In the genomic region with DNA sequence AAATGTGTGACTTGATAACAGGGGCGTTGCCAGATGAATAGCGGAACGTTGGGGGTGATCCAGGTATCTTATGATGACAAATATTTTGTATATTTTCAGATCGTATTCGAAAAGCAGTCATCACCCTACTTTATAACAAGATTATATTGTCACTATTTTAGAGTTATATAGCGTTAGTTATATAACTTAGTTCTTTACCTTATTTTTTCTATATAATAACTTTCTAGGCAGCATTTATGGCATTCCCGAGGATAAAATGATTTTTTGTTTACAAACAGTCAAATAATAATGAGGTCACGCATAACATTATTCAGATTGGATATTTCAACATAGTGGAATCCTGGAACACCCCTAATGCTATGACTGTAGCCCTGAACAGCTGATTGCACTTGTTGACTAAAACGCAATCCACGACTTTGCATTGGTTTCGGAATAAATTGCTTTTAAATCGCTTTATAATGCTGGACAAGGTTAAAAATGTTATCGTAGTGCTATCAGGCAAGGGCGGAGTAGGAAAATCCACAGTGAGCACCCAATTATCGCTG, we compare ENCODE assay signal across 1 fruit fly cellular context.
TF ChIP-seq lines count a peak whose summit lies in the region.

A gene (plus strand): TSS at position 381 of the 545 bp plus-strand sequence.

TF ChIP-seq in whole organism, embryonic, 481 proteins besides CTCF, POLR2A, EP300 and RAD21 (continued from another document and continues in another):
- peak; percentile 86 for TF ChIP-seq dm (GFP tag; optimal IDR thresholded peaks at IDR 0.05; lab: Kevin White, UChicago)
- no peak for TF ChIP-seq CG7745 (tag; optimal IDR thresholded peaks at IDR 0.05; lab: Kevin White, UChicago)
- TF ChIP-seq phol (tag; optimal IDR thresholded peaks at IDR 0.05; lab: Kevin White, UChicago): peak; percentile 98
- TF ChIP-seq CG12104 (GFP tag; optimal IDR thresholded peaks at IDR 0.05; lab: Kevin White, UChicago): peak; percentile 95
- TF ChIP-seq CG1233 (GFP tag; optimal IDR thresholded peaks at IDR 0.05; lab: Kevin White, UChicago): peak; percentile 94
- peak; percentile 98 for TF ChIP-seq CG12391 (tag; optimal IDR thresholded peaks at IDR 0.05; lab: Kevin White, UChicago)
- TF ChIP-seq Mad (GFP tag; optimal IDR thresholded peaks at IDR 0.05; lab: Kevin White, UChicago): peak; percentile 95
- peak; percentile 72 for TF ChIP-seq ERR (GFP tag; optimal IDR thresholded peaks at IDR 0.05; lab: Kevin White, UChicago)
- no peak for TF ChIP-seq hth (optimal IDR thresholded peaks at IDR 0.05; lab: Kevin White, UChicago)
- peak; percentile 90 for TF ChIP-seq CG11085 (GFP tag; IDR thresholded peaks at IDR 0.05; lab: Robert Waterston, UW)
- TF ChIP-seq CG15011 (GFP tag; optimal IDR thresholded peaks at IDR 0.05; lab: Kevin White, UChicago): peak; percentile 92
- peak; percentile 90 for TF ChIP-seq CG11695 (GFP tag; IDR thresholded peaks at IDR 0.05; lab: Robert Waterston, UW)
- TF ChIP-seq CG34422 (GFP tag; IDR thresholded peaks at IDR 0.05; lab: Robert Waterston, UW): peak; percentile 91
- peak; percentile 74 for TF ChIP-seq lbe (GFP tag; optimal IDR thresholded peaks at IDR 0.05; lab: Kevin White, UChicago)
- peak; percentile 96 for TF ChIP-seq NfI (GFP tag; optimal IDR thresholded peaks at IDR 0.05; lab: Kevin White, UChicago)
- TF ChIP-seq fd64A (GFP tag; optimal IDR thresholded peaks at IDR 0.05; lab: Kevin White, UChicago): peak; percentile 47
- TF ChIP-seq YL-1 (GFP tag; optimal IDR thresholded peaks at IDR 0.05; lab: Kevin White, UChicago): peak; percentile 84
- no peak for TF ChIP-seq D (optimal IDR thresholded peaks at IDR 0.05; lab: Kevin White, UChicago)
- TF ChIP-seq D (GFP tag; optimal IDR thresholded peaks at IDR 0.05; lab: Kevin White, UChicago): peak; percentile 94
- peak; percentile 92 for TF ChIP-seq jumu (GFP tag; optimal IDR thresholded peaks at IDR 0.05; lab: Kevin White, UChicago)
- peak; percentile 90 for TF ChIP-seq CG4730 (GFP tag; IDR thresholded peaks at IDR 0.05; lab: Robert Waterston, UW)
- TF ChIP-seq zen (tag; optimal IDR thresholded peaks at IDR 0.05; lab: Kevin White, UChicago): peak; percentile 96
- TF ChIP-seq jigr1 (GFP tag; IDR thresholded peaks at IDR 0.05; lab: Robert Waterston, UW): peak; percentile 79; the same call in 2 of the 3 replicates
- TF ChIP-seq CG11093 (GFP tag; IDR thresholded peaks at IDR 0.05; lab: Robert Waterston, UW): peak; percentile 92
- peak; percentile 80 for TF ChIP-seq repo (GFP tag; optimal IDR thresholded peaks at IDR 0.05; lab: Kevin White, UChicago)
- peak; percentile 9 for TF ChIP-seq bigmax (GFP tag; optimal IDR thresholded peaks at IDR 0.05; lab: Kevin White, UChicago)
- peak; percentile 78 for TF ChIP-seq onecut (GFP tag; IDR thresholded peaks at IDR 0.05; lab: Robert Waterston, UW)
- no peak for TF ChIP-seq cg (GFP tag; optimal IDR thresholded peaks at IDR 0.05; lab: Kevin White, UChicago)
- peak; percentile 65 for TF ChIP-seq pzg (GFP tag; optimal IDR thresholded peaks at IDR 0.05; lab: Kevin White, UChicago)
- peak; percentile 94 for TF ChIP-seq CG9609 (GFP tag; optimal IDR thresholded peaks at IDR 0.05; lab: Kevin White, UChicago)
- no peak for TF ChIP-seq pita (GFP tag; optimal IDR thresholded peaks at IDR 0.05; lab: Kevin White, UChicago)
- TF ChIP-seq Ets97D (GFP tag; optimal IDR thresholded peaks at IDR 0.05; lab: Kevin White, UChicago): peak; percentile 84
- TF ChIP-seq CG17568 (GFP tag; optimal IDR thresholded peaks at IDR 0.05; lab: Kevin White, UChicago): peak; percentile 89
- TF ChIP-seq CG3065 (GFP tag; optimal IDR thresholded peaks at IDR 0.05; lab: Kevin White, UChicago): peak; percentile 93
- peak; percentile 97 for TF ChIP-seq tio (GFP tag; optimal IDR thresholded peaks at IDR 0.05; lab: Kevin White, UChicago)
- peak; percentile 92 for TF ChIP-seq shn (GFP tag; optimal IDR thresholded peaks at IDR 0.05; lab: Kevin White, UChicago)
- peak; percentile 79 for TF ChIP-seq ro (GFP tag; IDR thresholded peaks at IDR 0.05; lab: Robert Waterston, UW)
- peak; percentile 97 for TF ChIP-seq tin (GFP tag; optimal IDR thresholded peaks at IDR 0.05; lab: Kevin White, UChicago)
- TF ChIP-seq CG18262 (tag; optimal IDR thresholded peaks at IDR 0.05; lab: Kevin White, UChicago): peak; percentile 96
- peak; percentile 81 for TF ChIP-seq CG17328 (GFP tag; IDR thresholded peaks at IDR 0.05; lab: Robert Waterston, UW)
- TF ChIP-seq seq (GFP tag; IDR thresholded peaks at IDR 0.05; lab: Robert Waterston, UW): peak; percentile 92
- peak; percentile 96 for TF ChIP-seq B-H2 (GFP tag; optimal IDR thresholded peaks at IDR 0.05; lab: Kevin White, UChicago)
- TF ChIP-seq CG10959 (GFP tag; IDR thresholded peaks at IDR 0.05; lab: Robert Waterston, UW): peak; percentile 86
- peak; percentile 88 for TF ChIP-seq CG7357 (GFP tag; IDR thresholded peaks at IDR 0.05; lab: Robert Waterston, UW)
- peak; percentile 94 for TF ChIP-seq CG32532 (GFP tag; IDR thresholded peaks at IDR 0.05; lab: Robert Waterston, UW)
- TF ChIP-seq Nf-YB (GFP tag; optimal IDR thresholded peaks at IDR 0.05; lab: Kevin White, UChicago): peak; percentile 90
- peak; percentile 84 for TF ChIP-seq CG17612 (GFP tag; IDR thresholded peaks at IDR 0.05; lab: Robert Waterston, UW)
- TF ChIP-seq ase (GFP tag; IDR thresholded peaks at IDR 0.05; lab: Robert Waterston, UW): peak; percentile 88
- TF ChIP-seq Ets65A (GFP tag; lab: Kevin White, UChicago): peak; percentile 99
- peak; percentile 96 for TF ChIP-seq CG16815 (GFP tag; optimal IDR thresholded peaks at IDR 0.05; lab: Kevin White, UChicago)
- TF ChIP-seq ash1 (GFP tag; optimal IDR thresholded peaks at IDR 0.05; lab: Kevin White, UChicago): peak; percentile 64
- peak; percentile 88 for TF ChIP-seq cwo (GFP tag; optimal IDR thresholded peaks at IDR 0.05; lab: Kevin White, UChicago)
- TF ChIP-seq CG1603 (tag; optimal IDR thresholded peaks at IDR 0.05; lab: Kevin White, UChicago): peak; percentile 86
- peak; percentile 93 for TF ChIP-seq CG3838 (GFP tag; optimal IDR thresholded peaks at IDR 0.05; lab: Kevin White, UChicago)
- peak; percentile 40 for TF ChIP-seq HmgD (GFP tag; optimal IDR thresholded peaks at IDR 0.05; lab: Kevin White, UChicago)
- TF ChIP-seq CG32772 (GFP tag; IDR thresholded peaks at IDR 0.05; lab: Robert Waterston, UW): peak; percentile 92
- no peak for TF ChIP-seq unc-4 (GFP tag; IDR thresholded peaks at IDR 0.05; lab: Robert Waterston, UW; ENCODE audit: partially characterized antibody)
- TF ChIP-seq Chrac-16 (GFP tag; optimal IDR thresholded peaks at IDR 0.05; lab: Kevin White, UChicago): peak; percentile 97
- TF ChIP-seq HHEX (GFP tag; optimal IDR thresholded peaks at IDR 0.05; lab: Kevin White, UChicago): peak; percentile 94
- TF ChIP-seq Ptx1 (GFP tag; IDR thresholded peaks at IDR 0.05; lab: Robert Waterston, UW): peak; percentile 94
- TF ChIP-seq Trl (optimal IDR thresholded peaks at IDR 0.05; lab: Kevin White, UChicago): no peak
- peak; percentile 92 for TF ChIP-seq Trl (GFP tag; optimal IDR thresholded peaks at IDR 0.05; lab: Kevin White, UChicago)
- peak; percentile 88 for TF ChIP-seq CG12744 (GFP tag; optimal IDR thresholded peaks at IDR 0.05; lab: Kevin White, UChicago)
- TF ChIP-seq Antp (GFP tag; optimal IDR thresholded peaks at IDR 0.05; lab: Kevin White, UChicago): peak; percentile 90
- TF ChIP-seq CG10431 (GFP tag; optimal IDR thresholded peaks at IDR 0.05; lab: Kevin White, UChicago): peak; percentile 82
- TF ChIP-seq CG13287 (GFP tag; IDR thresholded peaks at IDR 0.05; lab: Robert Waterston, UW; ENCODE audit: partially characterized antibody): 0 out of 2 replicates have a peak, but pooled peaks have one; percentile 7
- TF ChIP-seq kay (GFP tag; optimal IDR thresholded peaks at IDR 0.05; lab: Kevin White, UChicago): peak; percentile 96
- TF ChIP-seq bab2 (GFP tag; optimal IDR thresholded peaks at IDR 0.05; lab: Kevin White, UChicago): peak; percentile 94
- TF ChIP-seq sna (GFP tag; IDR thresholded peaks at IDR 0.05; lab: Robert Waterston, UW; ENCODE audit: partially characterized antibody): 0 out of 2 replicates have a peak, but pooled peaks have one; percentile 6
- peak; percentile 96 for TF ChIP-seq az2 (GFP tag; optimal IDR thresholded peaks at IDR 0.05; lab: Kevin White, UChicago)
- TF ChIP-seq CG8765 (GFP tag; IDR thresholded peaks at IDR 0.05; lab: Robert Waterston, UW): peak; percentile 88
- TF ChIP-seq dati (GFP tag; IDR thresholded peaks at IDR 0.05; lab: Robert Waterston, UW): peak; percentile 63; the same call in 1 of the 2 replicates
- TF ChIP-seq insv (GFP tag; optimal IDR thresholded peaks at IDR 0.05; lab: Kevin White, UChicago): peak in 1 of 2 experiments; percentile 88
- peak; percentile 98 for TF ChIP-seq CG15696 (tag; optimal IDR thresholded peaks at IDR 0.05; lab: Kevin White, UChicago)
- peak; percentile 92 for TF ChIP-seq E2f1 (GFP tag; IDR thresholded peaks at IDR 0.05; lab: Robert Waterston, UW)
- peak; percentile 74; the same call in 2 of the 3 replicates for TF ChIP-seq Optix (GFP tag; IDR thresholded peaks at IDR 0.05; lab: Robert Waterston, UW)
- TF ChIP-seq CG4360 (GFP tag; IDR thresholded peaks at IDR 0.05; lab: Robert Waterston, UW): no peak; the same call in 1 of the 2 replicates
- peak; percentile 95 for TF ChIP-seq unpg (GFP tag; optimal IDR thresholded peaks at IDR 0.05; lab: Kevin White, UChicago)
- TF ChIP-seq CG9817 (tag; optimal IDR thresholded peaks at IDR 0.05; lab: Kevin White, UChicago): peak; percentile 97
- TF ChIP-seq wor (GFP tag; IDR thresholded peaks at IDR 0.05; lab: Robert Waterston, UW): peak; percentile 83
- TF ChIP-seq Atf-2 (GFP tag; optimal IDR thresholded peaks at IDR 0.05; lab: Kevin White, UChicago): peak; percentile 91
- peak; percentile 97 for TF ChIP-seq CG8924 (tag; optimal IDR thresholded peaks at IDR 0.05; lab: Kevin White, UChicago)
- peak; percentile 94 for TF ChIP-seq Atf6 (GFP tag; IDR thresholded peaks at IDR 0.05; lab: Robert Waterston, UW)
- TF ChIP-seq salm (tag; optimal IDR thresholded peaks at IDR 0.05; lab: Kevin White, UChicago): peak; percentile 84
- peak; percentile 78 for TF ChIP-seq Nf-YA (GFP tag; IDR thresholded peaks at IDR 0.05; lab: Robert Waterston, UW)
- peak; percentile 53 for TF ChIP-seq fd102C (GFP tag; optimal IDR thresholded peaks at IDR 0.05; lab: Kevin White, UChicago)
- TF ChIP-seq ara (GFP tag; IDR thresholded peaks at IDR 0.05; lab: Robert Waterston, UW): peak; percentile 68
- TF ChIP-seq Lpt (GFP tag; optimal IDR thresholded peaks at IDR 0.05; lab: Kevin White, UChicago): no peak
- TF ChIP-seq pan (optimal IDR thresholded peaks at IDR 0.05; lab: Kevin White, UChicago): no peak
- TF ChIP-seq pan (GFP tag; optimal IDR thresholded peaks at IDR 0.05 in 1 of 2, IDR thresholded peaks at IDR 0.05 in 1 of 2): peak in 1 of 2 experiments; percentile 90
- peak; percentile 97 for TF ChIP-seq CG9932 (GFP tag; IDR thresholded peaks at IDR 0.05; lab: Robert Waterston, UW)
- TF ChIP-seq CG8290 (GFP tag; optimal IDR thresholded peaks at IDR 0.05; lab: Kevin White, UChicago): peak; percentile 93
- TF ChIP-seq CG8290 (tag; optimal IDR thresholded peaks at IDR 0.05; lab: Kevin White, UChicago): peak; percentile 86 to 90
- no peak for TF ChIP-seq CG2129 (GFP tag; IDR thresholded peaks at IDR 0.05; lab: Robert Waterston, UW; ENCODE audit: partially characterized antibody)
- peak; percentile 82 for TF ChIP-seq disco-r (GFP tag; optimal IDR thresholded peaks at IDR 0.05; lab: Kevin White, UChicago)
- TF ChIP-seq CG31441 (GFP tag; IDR thresholded peaks at IDR 0.05; lab: Robert Waterston, UW): peak; percentile 98
- TF ChIP-seq hkb (optimal IDR thresholded peaks at IDR 0.05; lab: Kevin White, UChicago): no peak
- TF ChIP-seq hkb (GFP tag; IDR thresholded peaks at IDR 0.05; lab: Robert Waterston, UW): peak; percentile 86; the same call in 1 of the 2 replicates
- no peak for TF ChIP-seq lov (optimal IDR thresholded peaks at IDR 0.05; lab: Kevin White, UChicago)
- no peak for TF ChIP-seq lov (GFP tag; IDR thresholded peaks at IDR 0.05; lab: Robert Waterston, UW)
- peak; percentile 87 for TF ChIP-seq CG4854 (GFP tag; optimal IDR thresholded peaks at IDR 0.05; lab: Kevin White, UChicago)
- peak; percentile 28; the same call in 1 of the 3 replicates for TF ChIP-seq knrl (GFP tag; IDR thresholded peaks at IDR 0.05; lab: Robert Waterston, UW; ENCODE audit: partially characterized antibody)
- TF ChIP-seq CG1647 (GFP tag; optimal IDR thresholded peaks at IDR 0.05; lab: Kevin White, UChicago): peak; percentile 92
- peak; percentile 97 for TF ChIP-seq ind (GFP tag; optimal IDR thresholded peaks at IDR 0.05; lab: Kevin White, UChicago)
- peak; percentile 93 for TF ChIP-seq kni (GFP tag; optimal IDR thresholded peaks at IDR 0.05; lab: Kevin White, UChicago)
- peak; percentile 90 for TF ChIP-seq CG9437 (GFP tag; optimal IDR thresholded peaks at IDR 0.05; lab: Kevin White, UChicago)
- TF ChIP-seq Opbp (GFP tag; IDR thresholded peaks at IDR 0.05; lab: Robert Waterston, UW; ENCODE audit: partially characterized antibody): no peak
- no peak for TF ChIP-seq nerfin-2 (GFP tag; IDR thresholded peaks at IDR 0.05; lab: Robert Waterston, UW; ENCODE audit: partially characterized antibody)
- peak; percentile 86 for TF ChIP-seq oc (tag; optimal IDR thresholded peaks at IDR 0.05; lab: Kevin White, UChicago)
- peak; percentile 83 for TF ChIP-seq Hand (GFP tag; optimal IDR thresholded peaks at IDR 0.05; lab: Kevin White, UChicago)
- TF ChIP-seq CG15601 (tag; optimal IDR thresholded peaks at IDR 0.05; lab: Kevin White, UChicago): peak; percentile 93
- TF ChIP-seq Bdp1 (GFP tag; optimal IDR thresholded peaks at IDR 0.05; lab: Kevin White, UChicago): peak; percentile 88
- TF ChIP-seq CG18599 (GFP tag; optimal IDR thresholded peaks at IDR 0.05; lab: Kevin White, UChicago): peak; percentile 95
- TF ChIP-seq dmrt11E (tag; optimal IDR thresholded peaks at IDR 0.05; lab: Kevin White, UChicago): peak; percentile 97
- peak; percentile 96 for TF ChIP-seq zfh2 (GFP tag; optimal IDR thresholded peaks at IDR 0.05; lab: Kevin White, UChicago)
- TF ChIP-seq CG10366 (GFP tag; IDR thresholded peaks at IDR 0.05; lab: Robert Waterston, UW): peak; percentile 90
- TF ChIP-seq mirr (GFP tag; optimal IDR thresholded peaks at IDR 0.05; lab: Kevin White, UChicago): peak; percentile 89
- TF ChIP-seq br (optimal IDR thresholded peaks at IDR 0.05; lab: Kevin White, UChicago): no peak
- peak; percentile 93 for TF ChIP-seq dmrt99B (tag; optimal IDR thresholded peaks at IDR 0.05; lab: Kevin White, UChicago)
- TF ChIP-seq nmo (GFP tag; optimal IDR thresholded peaks at IDR 0.05; lab: Kevin White, UChicago): peak; percentile 98
- TF ChIP-seq ewg (GFP tag; optimal IDR thresholded peaks at IDR 0.05; lab: Kevin White, UChicago): peak; percentile 90
- TF ChIP-seq tgo (GFP tag; IDR thresholded peaks at IDR 0.05; lab: Robert Waterston, UW): peak; percentile 95
- peak; percentile 83 for TF ChIP-seq grn (GFP tag; optimal IDR thresholded peaks at IDR 0.05; lab: Kevin White, UChicago)
